Worm (Caenorhabditis elegans) whole organism, midembryonic: ENCODE results near the gene fbxb-107.

ENCODE experiments used
- T22C8.4 ChIP-seq: fragments of 200-800 bp; sonication (Bioruptor generic); IDR thresholded peaks from 2 replicates; pipeline ENCODE4 v1.3.6; 2022; ENCODE audit warnings: missing genetic modification characterization, missing compliant biosample characterization
- cog-1 ChIP-seq: sonication (generic microtip); optimal IDR thresholded peaks from 2 replicates; lab custom pipeline; 2016; ENCODE audit warnings: missing genetic modification characterization, missing compliant biosample characterization
- flt-1 ChIP-seq: fragments of 200-800 bp; sonication (Bioruptor generic); IDR thresholded peaks from 2 replicates; pipeline ENCODE4 v1.3.6; 2022; ENCODE audit warnings: missing genetic modification characterization, missing compliant biosample characterization
- klf-2 ChIP-seq: fragments of 200-800 bp; sonication (Bioruptor generic); conservative IDR thresholded peaks from 2 replicates; pipeline ENCODE4 v1.3.6; 2022; ENCODE audit warnings: missing genetic modification reagents, missing genetic modification characterization, missing compliant biosample characterization
- med-1 ChIP-seq: sonication (generic microtip); optimal IDR thresholded peaks from 2 replicates; lab custom pipeline; 2017; ENCODE audit warnings: missing genetic modification characterization, mild to moderate bottlenecking, missing compliant biosample characterization, antibody characterized with exemption, missing genetic modification reagents; ENCODE audit not compliant: insufficient read depth
- ref-1 ChIP-seq: fragments of 200-800 bp; sonication (Bioruptor generic); conservative IDR thresholded peaks from 2 replicates; pipeline ENCODE4 v1.3.6; 2022; ENCODE audit warnings: missing genetic modification reagents, missing genetic modification characterization, missing compliant biosample characterization
- tab-1 ChIP-seq: fragments of 200-800 bp; sonication (Bioruptor generic); IDR thresholded peaks from 2 replicates; pipeline ENCODE4 v1.3.6; 2022; ENCODE audit warnings: missing genetic modification characterization, missing compliant biosample characterization
- ztf-23 ChIP-seq: fragments of 200-800 bp; sonication (Bioruptor generic); IDR thresholded peaks from 2 replicates; pipeline ENCODE4 v1.3.6; 2022; ENCODE audit warnings: missing genetic modification reagents, missing genetic modification characterization, missing compliant biosample characterization
- ztf-29 ChIP-seq: fragments of 200-800 bp; sonication (Bioruptor generic); IDR thresholded peaks from 2 replicates; pipeline ENCODE4 v1.3.6; 2022; ENCODE audit warnings: missing genetic modification reagents, missing genetic modification characterization, missing compliant biosample characterization

Gene fbxb-107

ce11 chrII:2758476-2758875 lies at the start of gene fbxb-107:
Gene fbxb-107 (plus strand): TSS chrII:2758772.
- TF ChIP-seq flt-1 (GFP tag; lab: Robert Waterston, UW) = no peak
- peak; percentile 18; the same call in 1 of the 2 replicates for TF ChIP-seq T22C8.4 (GFP tag; lab: Robert Waterston, UW)

ce11 chrII:2709942-2710341 lies 48.6 kb upstream of the fbxb-107 start, which contains the start of gene T05A8.1:
Gene T05A8.1 (minus strand): TSS chrII:2710042.
- TF ChIP-seq med-1 (GFP tag; lab: Kevin White, UChicago) (no peak), cog-1 (tag; lab: Kevin White, UChicago) (no peak), ztf-23 (GFP tag; lab: Robert Waterston, UW) (no peak), klf-2 (GFP tag; lab: Robert Waterston, UW) (no peak), tab-1 (GFP tag; lab: Robert Waterston, UW) (no peak), ztf-29 (GFP tag; lab: Robert Waterston, UW) (no peak), flt-1 (GFP tag; lab: Robert Waterston, UW) (no peak), ref-1 (GFP tag; lab: Robert Waterston, UW) (no peak)

ce11 chrII:2710919-2711318 lies 47.7 kb upstream of the fbxb-107 start, which contains the start of gene T05A8.2:
Gene T05A8.2 (minus strand): TSS chrII:2711019.
- TF ChIP-seq tab-1 (GFP tag; lab: Robert Waterston, UW) (no peak), ztf-23 (GFP tag; lab: Robert Waterston, UW) (no peak), med-1 (GFP tag; lab: Kevin White, UChicago) (no peak), cog-1 (tag; lab: Kevin White, UChicago) (no peak), flt-1 (GFP tag; lab: Robert Waterston, UW) (no peak), ref-1 (GFP tag; lab: Robert Waterston, UW) (no peak), ztf-29 (GFP tag; lab: Robert Waterston, UW) (no peak), T22C8.4 (GFP tag; lab: Robert Waterston, UW) (no peak)

DNA sequence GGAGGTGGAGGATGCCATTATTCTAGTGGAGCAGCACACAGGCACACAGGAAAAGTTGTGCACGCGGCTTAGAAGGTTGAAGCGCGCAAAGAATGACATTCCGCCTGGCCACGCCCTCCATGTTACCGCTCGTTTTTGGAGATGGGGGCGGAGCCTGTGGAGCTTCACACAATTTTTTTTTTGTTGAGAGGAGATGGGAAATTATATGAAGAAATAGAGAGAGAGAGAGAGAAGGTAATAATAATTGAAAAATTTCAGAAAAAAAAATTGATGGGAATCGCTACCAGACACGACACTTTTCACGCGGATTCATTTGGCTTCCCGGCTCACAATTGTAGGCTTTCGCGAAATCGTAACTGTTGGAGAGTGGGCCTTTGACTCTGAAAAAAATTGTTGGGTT lies 41.2 kb upstream of the fbxb-107 start, which contains the start of gene T05A8.3:
T05A8.3 (minus strand) TSS at position 101 of the 400 bp plus-strand sequence.
- no peak for TF ChIP-seq ztf-29 (GFP tag; lab: Robert Waterston, UW)
- no peak for TF ChIP-seq cog-1 (tag; lab: Kevin White, UChicago)
- no peak for TF ChIP-seq klf-2 (GFP tag; lab: Robert Waterston, UW)
- TF ChIP-seq T22C8.4 (GFP tag; lab: Robert Waterston, UW) = no peak
- no peak for TF ChIP-seq tab-1 (GFP tag; lab: Robert Waterston, UW)
- no peak for TF ChIP-seq flt-1 (GFP tag; lab: Robert Waterston, UW)
- no peak for TF ChIP-seq ztf-23 (GFP tag; lab: Robert Waterston, UW)
- TF ChIP-seq ref-1 (GFP tag; lab: Robert Waterston, UW) = no peak
- TF ChIP-seq med-1 (GFP tag; lab: Kevin White, UChicago) = no peak

DNA sequence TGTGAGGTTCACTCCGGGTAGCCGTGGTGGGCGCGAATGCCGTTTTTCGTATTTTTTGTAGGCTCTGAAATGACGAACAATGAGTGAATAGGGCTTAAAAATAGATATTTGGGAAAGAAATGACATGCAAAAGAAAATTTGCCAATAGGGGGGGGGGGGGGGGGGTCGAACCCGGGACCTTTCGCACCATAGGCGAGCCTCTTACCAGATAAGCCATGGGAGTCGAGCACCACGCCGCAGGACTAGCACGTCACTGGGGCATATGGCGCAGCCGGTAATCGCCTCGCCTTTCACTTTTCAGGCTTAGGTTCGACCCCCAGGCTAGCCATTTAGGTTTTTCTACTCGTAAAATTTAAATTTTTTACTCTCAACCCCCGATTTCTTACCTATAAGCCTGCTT lies 39.4 kb upstream of the fbxb-107 start:
- TF ChIP-seq ztf-23 (GFP tag; lab: Robert Waterston, UW) (no peak), klf-2 (GFP tag; lab: Robert Waterston, UW) (no peak), flt-1 (GFP tag; lab: Robert Waterston, UW) (no peak), tab-1 (GFP tag; lab: Robert Waterston, UW) (no peak), ztf-29 (GFP tag; lab: Robert Waterston, UW) (no peak), med-1 (GFP tag; lab: Kevin White, UChicago) (no peak), ref-1 (GFP tag; lab: Robert Waterston, UW) (no peak), cog-1 (tag; lab: Kevin White, UChicago) (no peak), T22C8.4 (GFP tag; lab: Robert Waterston, UW) (no peak)

ce11 chrII:2721992-2722391 lies 36.6 kb upstream of the fbxb-107 start:
- no peak for TF ChIP-seq tab-1 (GFP tag; lab: Robert Waterston, UW)
- TF ChIP-seq T22C8.4 (GFP tag; lab: Robert Waterston, UW) = no peak
- no peak for TF ChIP-seq flt-1 (GFP tag; lab: Robert Waterston, UW)
- no peak for TF ChIP-seq ref-1 (GFP tag; lab: Robert Waterston, UW)
- no peak for TF ChIP-seq klf-2 (GFP tag; lab: Robert Waterston, UW)
- no peak for TF ChIP-seq ztf-29 (GFP tag; lab: Robert Waterston, UW)
- no peak for TF ChIP-seq cog-1 (tag; lab: Kevin White, UChicago)
- TF ChIP-seq ztf-23 (GFP tag; lab: Robert Waterston, UW) = no peak
- no peak for TF ChIP-seq med-1 (GFP tag; lab: Kevin White, UChicago)

DNA sequence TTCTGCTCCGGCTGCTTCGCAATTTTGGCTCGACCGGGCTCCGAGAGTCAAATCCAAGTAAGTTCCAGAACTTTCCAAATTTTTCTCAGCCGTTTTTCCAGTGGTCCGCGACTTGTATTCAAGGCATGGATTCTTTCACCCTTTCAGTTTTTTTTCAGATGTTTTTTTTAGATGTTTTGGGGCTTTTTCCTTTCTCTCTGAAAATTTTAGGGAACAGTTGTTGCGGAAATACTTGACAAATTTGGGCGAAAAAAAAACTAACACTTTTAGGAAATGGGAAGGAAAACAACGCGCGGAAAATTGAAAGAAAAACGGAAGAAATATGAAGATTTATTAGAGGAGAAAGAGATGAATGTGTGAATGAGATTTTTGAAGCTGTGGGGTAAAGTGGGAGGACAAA lies 33.0 kb upstream of the fbxb-107 start, which contains the start of the genes T05A8.11 and nep-2:
T05A8.11 (minus strand) TSS at position 101 of the 400 bp plus-strand sequence.
nep-2 (minus strand) TSS at position 192 of the 400 bp plus-strand sequence.
- TF ChIP-seq tab-1 (GFP tag; lab: Robert Waterston, UW) = no peak
- no peak for TF ChIP-seq ztf-23 (GFP tag; lab: Robert Waterston, UW)
- TF ChIP-seq T22C8.4 (GFP tag; lab: Robert Waterston, UW) = no peak
- TF ChIP-seq ref-1 (GFP tag; lab: Robert Waterston, UW) = no peak
- TF ChIP-seq cog-1 (tag; lab: Kevin White, UChicago) = no peak
- no peak for TF ChIP-seq med-1 (GFP tag; lab: Kevin White, UChicago)

- TF ChIP-seq ref-1 (GFP tag; lab: Robert Waterston, UW) (no peak), klf-2 (GFP tag; lab: Robert Waterston, UW) (no peak), ztf-29 (GFP tag; lab: Robert Waterston, UW) (no peak), med-1 (GFP tag; lab: Kevin White, UChicago) (no peak), cog-1 (tag; lab: Kevin White, UChicago) (no peak), tab-1 (GFP tag; lab: Robert Waterston, UW) (no peak), flt-1 (GFP tag; lab: Robert Waterston, UW) (no peak), ztf-23 (GFP tag; lab: Robert Waterston, UW) (no peak), T22C8.4 (GFP tag; lab: Robert Waterston, UW) (no peak)
Measured at ce11 chrII:2726774-2727173, 31.8 kb upstream of the fbxb-107 start.

ce11 chrII:2730647-2731046 lies 27.9 kb upstream of the fbxb-107 start:
- TF ChIP-seq cog-1 (tag; lab: Kevin White, UChicago) (no peak), med-1 (GFP tag; lab: Kevin White, UChicago) (no peak), ztf-29 (GFP tag; lab: Robert Waterston, UW) (no peak), tab-1 (GFP tag; lab: Robert Waterston, UW) (no peak), ztf-23 (GFP tag; lab: Robert Waterston, UW) (no peak), klf-2 (GFP tag; lab: Robert Waterston, UW) (no peak), T22C8.4 (GFP tag; lab: Robert Waterston, UW) (no peak), ref-1 (GFP tag; lab: Robert Waterston, UW) (no peak), flt-1 (GFP tag; lab: Robert Waterston, UW) (no peak)
